Worm (Caenorhabditis elegans) whole organism, mixed stage, embryonic: ENCODE results near the gene dhcr-24.
A peak's percentile ranks its signal among the peaks of the same experiment; 100 is the strongest.

ENCODE experiments used
- M03D4.4 ChIP-seq: sonication (generic microtip); optimal IDR thresholded peaks from 2 replicates; lab custom pipeline; 2017; ENCODE audit warnings: mild to moderate bottlenecking, missing genetic modification characterization, missing compliant biosample characterization
- bed-3 ChIP-seq: fragments of 200-800 bp; sonication (Bioruptor generic); optimal IDR thresholded peaks from 3 replicates; lab custom pipeline; 2018; ENCODE audit warnings: mild to moderate bottlenecking, missing genetic modification characterization, moderate library complexity, missing compliant biosample characterization
- blmp-1 ChIP-seq: fragments of 150-350 bp; optimal IDR thresholded peaks from 2 replicates; lab custom pipeline; 2014; ENCODE audit warnings: missing biosample characterization, missing genetic modification characterization
- ceh-39 ChIP-seq: fragments of 150-350 bp; optimal IDR thresholded peaks from 2 replicates; lab custom pipeline; 2014; ENCODE audit warnings: missing biosample characterization, missing genetic modification characterization
- ceh-43 ChIP-seq: fragments of 200-800 bp; sonication (Bioruptor generic); optimal IDR thresholded peaks from 2 replicates; lab custom pipeline; 2018; ENCODE audit warnings: mild to moderate bottlenecking, missing genetic modification characterization, moderate library complexity, missing compliant biosample characterization
- ceh-83 ChIP-seq: fragments of 200-800 bp; sonication (Bioruptor generic); optimal IDR thresholded peaks from 2 replicates; lab custom pipeline; 2018; ENCODE audit warnings: mild to moderate bottlenecking, missing genetic modification characterization, missing compliant biosample characterization
- ces-1 ChIP-seq: fragments of 150-350 bp; optimal IDR thresholded peaks from 2 replicates; lab custom pipeline; 2014; ENCODE audit warnings: missing biosample characterization, missing genetic modification reagents, missing genetic modification characterization
- drap-1 ChIP-seq: fragments of 200-800 bp; sonication (Bioruptor generic); optimal IDR thresholded peaks from 3 replicates; lab custom pipeline; 2018; ENCODE audit warnings: mild to moderate bottlenecking, missing genetic modification characterization, missing compliant biosample characterization
- elt-1 ChIP-seq: sonication (generic microtip); optimal IDR thresholded peaks from 2 replicates; lab custom pipeline; 2017; ENCODE audit warnings: missing genetic modification characterization, mild to moderate bottlenecking, missing compliant biosample characterization, antibody characterized with exemption, moderate library complexity, borderline replicate concordance; ENCODE audit not compliant: insufficient read depth
- elt-3 ChIP-seq: fragments of 150-350 bp; optimal IDR thresholded peaks from 2 replicates; lab custom pipeline; 2014; ENCODE audit warnings: missing biosample characterization, missing genetic modification characterization
- flh-1 ChIP-seq: fragments of 200-800 bp; sonication (Bioruptor generic); optimal IDR thresholded peaks from 2 replicates; lab custom pipeline; 2018; ENCODE audit warnings: mild to moderate bottlenecking, missing genetic modification characterization, moderate library complexity, missing compliant biosample characterization
- ham-2 ChIP-seq: fragments of 200-800 bp; sonication (Bioruptor generic); optimal IDR thresholded peaks from 2 replicates; lab custom pipeline; 2018; ENCODE audit warnings: mild to moderate bottlenecking, missing genetic modification characterization, missing compliant biosample characterization
- hlh-1 ChIP-seq: fragments of 150-350 bp; optimal IDR thresholded peaks from 2 replicates; lab custom pipeline; 2014; ENCODE audit warnings: missing biosample characterization, missing genetic modification reagents, missing genetic modification characterization
- lin-13 ChIP-seq: fragments of 150-350 bp; optimal IDR thresholded peaks from 2 replicates; lab custom pipeline; 2014; ENCODE audit warnings: missing biosample characterization, missing genetic modification characterization
- lin-32 ChIP-seq: fragments of 200-800 bp; sonication (Bioruptor generic); optimal IDR thresholded peaks from 2 replicates; lab custom pipeline; 2018; ENCODE audit warnings: mild to moderate bottlenecking, missing genetic modification characterization, missing compliant biosample characterization
- lsy-2 ChIP-seq: fragments of 150-350 bp; optimal IDR thresholded peaks from 2 replicates; lab custom pipeline; 2014; ENCODE audit warnings: missing biosample characterization, missing genetic modification characterization
- mab-5 ChIP-seq: fragments of 150-350 bp; optimal IDR thresholded peaks from 2 replicates; lab custom pipeline; 2014; ENCODE audit warnings: missing biosample characterization, missing genetic modification characterization
- mep-1 ChIP-seq: fragments of 150-350 bp; optimal IDR thresholded peaks from 2 replicates; lab custom pipeline; 2017; ENCODE audit warnings: missing biosample characterization, missing genetic modification reagents, missing genetic modification characterization, inconsistent platforms
- mls-2 ChIP-seq: sonication (generic microtip); optimal IDR thresholded peaks from 2 replicates; lab custom pipeline; 2016; ENCODE audit warnings: mild to moderate bottlenecking, missing genetic modification characterization, moderate library complexity, missing compliant biosample characterization
- nhr-12 ChIP-seq: fragments of 150-350 bp; optimal IDR thresholded peaks from 2 replicates; lab custom pipeline; 2014; ENCODE audit warnings: missing biosample characterization, missing genetic modification characterization
- nhr-2 ChIP-seq: fragments of 150-350 bp; optimal IDR thresholded peaks from 2 replicates; lab custom pipeline; 2014; ENCODE audit warnings: missing biosample characterization, missing genetic modification characterization
- nhr-237 ChIP-seq: fragments of 150-350 bp; optimal IDR thresholded peaks from 2 replicates; lab custom pipeline; 2014; ENCODE audit warnings: missing biosample characterization, missing genetic modification characterization
- nhr-76 ChIP-seq: sonication (generic microtip); optimal IDR thresholded peaks from 2 replicates; lab custom pipeline; 2017; ENCODE audit warnings: missing biosample characterization, missing genetic modification characterization
- pha-4 ChIP-seq: fragments of 150-350 bp; optimal IDR thresholded peaks from 2 replicates; lab custom pipeline; 2018; ENCODE audit warnings: missing biosample characterization, missing genetic modification reagents, missing genetic modification characterization
- sem-2 ChIP-seq: fragments of 200-800 bp; sonication (Bioruptor generic); optimal IDR thresholded peaks from 2 replicates; lab custom pipeline; 2018; ENCODE audit warnings: mild to moderate bottlenecking, missing genetic modification characterization, missing compliant biosample characterization
- snpc-4 ChIP-seq: fragments of 150-350 bp; optimal IDR thresholded peaks from 2 replicates; lab custom pipeline; 2014; ENCODE audit warnings: missing biosample characterization, missing genetic modification characterization
- sptf-1 ChIP-seq: sonication (generic microtip); optimal IDR thresholded peaks from 2 replicates; lab custom pipeline; 2017; ENCODE audit warnings: mild to moderate bottlenecking, missing genetic modification characterization, moderate library complexity, missing compliant biosample characterization
- tbx-8 ChIP-seq: fragments of 200-800 bp; sonication (Bioruptor generic); optimal IDR thresholded peaks from 2 replicates; lab custom pipeline; 2018; ENCODE audit warnings: mild to moderate bottlenecking, missing genetic modification characterization, moderate library complexity, missing compliant biosample characterization
- unc-120 ChIP-seq: sonication (generic microtip); optimal IDR thresholded peaks from 2 replicates; lab custom pipeline; 2017; ENCODE audit warnings: missing genetic modification characterization, missing compliant biosample characterization; ENCODE audit not compliant: poor library complexity, severe bottlenecking
- unc-39 ChIP-seq: fragments of 150-350 bp; optimal IDR thresholded peaks from 2 replicates; lab custom pipeline; 2014; ENCODE audit warnings: missing biosample characterization, missing genetic modification characterization
- unc-62 ChIP-seq: fragments of 150-350 bp; optimal IDR thresholded peaks from 2 replicates; lab custom pipeline; 2014; ENCODE audit warnings: missing biosample characterization, missing genetic modification reagents, missing genetic modification characterization
- ztf-11 ChIP-seq: fragments of 150-350 bp; optimal IDR thresholded peaks from 2 replicates; lab custom pipeline; 2014; ENCODE audit warnings: missing biosample characterization, missing genetic modification characterization

Gene dhcr-24

ce11 chrX:2591586-2592000 is 27.6 kb upstream of the dhcr-24 start:
- no peak for TF ChIP-seq bed-3
- TF ChIP-seq pha-4 (tag; lab: Kevin White, UChicago) = peak; percentile 19
- TF ChIP-seq lin-32 (GFP tag; lab: Kevin White, UChicago) = no peak
- no peak for TF ChIP-seq nhr-12 (tag; lab: Kevin White, UChicago)
- TF ChIP-seq snpc-4 (tag; lab: Kevin White, UChicago) = no peak
- TF ChIP-seq sptf-1 = no peak
- no peak for TF ChIP-seq ces-1 (GFP tag; lab: Kevin White, UChicago)
- TF ChIP-seq unc-120 (tag; lab: Kevin White, UChicago) = peak; percentile 60
- TF ChIP-seq tbx-8 (GFP tag; lab: Kevin White, UChicago) = no peak
- TF ChIP-seq drap-1 (GFP tag; lab: Kevin White, UChicago) = peak; percentile 18
- peak; percentile 17 for TF ChIP-seq hlh-1 (tag; lab: Kevin White, UChicago)
- TF ChIP-seq elt-3 (tag; lab: Kevin White, UChicago) = peak; percentile 20
- TF ChIP-seq nhr-76 = no peak
- no peak for TF ChIP-seq lsy-2 (tag; lab: Kevin White, UChicago)
- no peak for TF ChIP-seq sem-2 (GFP tag; lab: Kevin White, UChicago)
- TF ChIP-seq elt-1 (tag; lab: Kevin White, UChicago) = no peak
- TF ChIP-seq blmp-1 (tag; lab: Kevin White, UChicago) = peak; percentile 68
- TF ChIP-seq lin-13 (tag; lab: Kevin White, UChicago) = no peak
- TF ChIP-seq ceh-83 = no peak
- TF ChIP-seq unc-62 (GFP tag; lab: Kevin White, UChicago) = peak; percentile 12
- peak; percentile 56 for TF ChIP-seq nhr-237 (tag; lab: Kevin White, UChicago)
- no peak for TF ChIP-seq ceh-39 (tag; lab: Kevin White, UChicago)
- no peak for TF ChIP-seq ham-2 (GFP tag; lab: Kevin White, UChicago)
- no peak for TF ChIP-seq ztf-11 (tag; lab: Kevin White, UChicago)

ce11 chrX:2590777-2591176 is 26.8 kb upstream of the dhcr-24 start:
- no peak for TF ChIP-seq nhr-2 (tag; lab: Kevin White, UChicago)
- no peak for TF ChIP-seq mab-5 (tag; lab: Kevin White, UChicago)

ce11 chrX:2590023-2590422 is 26.1 kb upstream of the dhcr-24 start:
- TF ChIP-seq nhr-76 = no peak

ce11 chrX:2588012-2588411 is 24.1 kb upstream of the dhcr-24 start:
- TF ChIP-seq drap-1 (GFP tag; lab: Kevin White, UChicago) = no peak
- no peak for TF ChIP-seq pha-4 (tag; lab: Kevin White, UChicago)
- no peak for TF ChIP-seq unc-62 (GFP tag; lab: Kevin White, UChicago)
- no peak for TF ChIP-seq flh-1 (GFP tag; lab: Kevin White, UChicago)
- TF ChIP-seq mep-1 = no peak
- TF ChIP-seq tbx-8 (GFP tag; lab: Kevin White, UChicago) = no peak
- TF ChIP-seq unc-120 (tag; lab: Kevin White, UChicago) = no peak
- no peak for TF ChIP-seq snpc-4 (tag; lab: Kevin White, UChicago)
- no peak for TF ChIP-seq bed-3
- no peak for TF ChIP-seq ceh-43 (GFP tag; lab: Kevin White, UChicago)
- TF ChIP-seq ces-1 (GFP tag; lab: Kevin White, UChicago) = no peak
- no peak for TF ChIP-seq ceh-39 (tag; lab: Kevin White, UChicago)

- TF ChIP-seq mep-1 (no peak), lin-13 (tag; lab: Kevin White, UChicago) (no peak), ceh-43 (GFP tag; lab: Kevin White, UChicago) (no peak), ces-1 (GFP tag; lab: Kevin White, UChicago) (no peak), unc-39 (tag; lab: Kevin White, UChicago) (no peak), lsy-2 (tag; lab: Kevin White, UChicago) (no peak), blmp-1 (tag; lab: Kevin White, UChicago) (no peak), ceh-83 (no peak), sptf-1 (no peak), drap-1 (GFP tag; lab: Kevin White, UChicago) (no peak), nhr-237 (tag; lab: Kevin White, UChicago) (no peak), hlh-1 (tag; lab: Kevin White, UChicago) (no peak), sem-2 (GFP tag; lab: Kevin White, UChicago) (no peak), snpc-4 (tag; lab: Kevin White, UChicago) (no peak), mls-2 (tag; lab: Kevin White, UChicago) (no peak), ham-2 (GFP tag; lab: Kevin White, UChicago) (no peak), ceh-39 (tag; lab: Kevin White, UChicago) (no peak), flh-1 (GFP tag; lab: Kevin White, UChicago) (no peak), M03D4.4 (tag; lab: Kevin White, UChicago) (no peak), unc-120 (tag; lab: Kevin White, UChicago) (no peak)
- TF ChIP-seq, all 35 proteins: peak for 0
Measured at ce11 chrX:2585655-2586054, 21.7 kb upstream of the dhcr-24 start, which contains the start of gene H01M10.2. TSS of gene H01M10.2 (minus strand) at chrX:2585755.
